Worm (Caenorhabditis elegans) whole organism, mixed stage, embryonic: ENCODE results near the gene nlp-50.

Experiments
- lin-13 ChIP-seq: fragments of 150-350 bp; optimal IDR thresholded peaks from 2 replicates; lab custom pipeline; 2014; ENCODE audit warnings: missing biosample characterization, missing genetic modification characterization
- nhr-28 ChIP-seq: fragments of 150-350 bp; optimal IDR thresholded peaks from 2 replicates; lab custom pipeline; 2014; ENCODE audit warnings: missing biosample characterization, missing genetic modification characterization
- unc-39 ChIP-seq: fragments of 150-350 bp; optimal IDR thresholded peaks from 2 replicates; lab custom pipeline; 2014; ENCODE audit warnings: missing biosample characterization, missing genetic modification characterization
- ztf-11 ChIP-seq: fragments of 150-350 bp; optimal IDR thresholded peaks from 2 replicates; lab custom pipeline; 2014; ENCODE audit warnings: missing biosample characterization, missing genetic modification characterization

DNA sequence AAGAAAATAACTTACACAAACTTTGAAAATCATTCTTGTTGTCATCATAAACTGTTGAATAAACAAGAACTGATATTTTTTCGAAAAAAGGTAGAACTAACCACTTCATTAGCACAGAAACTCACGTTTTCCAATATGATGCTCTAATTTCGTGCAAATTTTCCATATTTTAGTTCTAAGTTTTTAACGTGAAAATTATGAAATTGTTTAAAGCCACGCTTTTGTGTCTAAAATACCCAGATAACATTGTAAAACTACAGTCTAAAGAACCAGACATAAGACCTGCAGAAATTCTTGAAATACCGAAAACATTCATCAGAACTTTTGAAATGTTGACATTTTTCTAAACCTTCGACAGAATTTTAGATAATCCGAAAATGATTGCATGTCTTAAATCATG, 42.3 kb downstream of the nlp-50 start, which contains the start of gene F31E8.5:
- TF ChIP-seq ztf-11 (tag; lab: Kevin White, UChicago), result no peak
- TF ChIP-seq lin-13, result no peak
- no peak for TF ChIP-seq unc-39 (tag; lab: Kevin White, UChicago)
- no peak for TF ChIP-seq nhr-28 (tag; lab: Kevin White, UChicago)
